Fruit fly (Drosophila melanogaster): ENCODE data around the gene hzg.

The hzg gene

dm6 chr3L:16041260-16042079, 36.9 kb upstream of the hzg start (continued):
- no peak for TF ChIP-seq HmgD (GFP tag; optimal IDR thresholded peaks at IDR 0.05)
- TF ChIP-seq da (GFP tag; optimal IDR thresholded peaks at IDR 0.05) = no peak
- TF ChIP-seq MESR4 (GFP tag; optimal IDR thresholded peaks at IDR 0.05) = no peak
- 0 out of 3 replicates have a peak, but pooled peaks have one; percentile 44 for TF ChIP-seq ci (GFP tag; IDR thresholded peaks at IDR 0.05)
- TF ChIP-seq CG12104 (GFP tag; optimal IDR thresholded peaks at IDR 0.05) = no peak
- no peak for TF ChIP-seq CG17568 (GFP tag; optimal IDR thresholded peaks at IDR 0.05)
- TF ChIP-seq CG10462 (GFP tag; optimal IDR thresholded peaks at IDR 0.05) = no peak
- peak; percentile 7; the same call in 1 of the 3 replicates for TF ChIP-seq Dbx (GFP tag; IDR thresholded peaks at IDR 0.05)
- no peak for TF ChIP-seq CG17359 (tag; optimal IDR thresholded peaks at IDR 0.05)
- no peak for TF ChIP-seq fd96Cb (tag; optimal IDR thresholded peaks at IDR 0.05)
- no peak for TF ChIP-seq psq (GFP tag; optimal IDR thresholded peaks at IDR 0.05)
- no peak for TF ChIP-seq Sry-δ (GFP tag; optimal IDR thresholded peaks at IDR 0.05)
- 0 out of 3 replicates have a peak, but pooled peaks have one; percentile 27 for TF ChIP-seq Opbp (GFP tag; IDR thresholded peaks at IDR 0.05; ENCODE audit: partially characterized antibody)
- no peak for TF ChIP-seq CG9727 (GFP tag; optimal IDR thresholded peaks at IDR 0.05)
- TF ChIP-seq E2f2 (GFP tag; IDR thresholded peaks at IDR 0.05) = 0 out of 2 replicates have a peak, but pooled peaks have one; percentile 12

- TF ChIP-seq Deaf1 (tag; optimal IDR thresholded peaks at IDR 0.05) = peak; percentile 85
- TF ChIP-seq onecut (GFP tag; IDR thresholded peaks at IDR 0.05) = no peak
- TF ChIP-seq Gug (GFP tag; IDR thresholded peaks at IDR 0.05) = no peak
- TF ChIP-seq toy (GFP tag; IDR thresholded peaks at IDR 0.05) = no peak
- TF ChIP-seq pum (GFP tag; optimal IDR thresholded peaks at IDR 0.05) = no peak
- TF ChIP-seq Awh (GFP tag; IDR thresholded peaks at IDR 0.05) = 0 out of 2 replicates have a peak, but pooled peaks have one; percentile 11
- TF ChIP-seq shn (GFP tag; optimal IDR thresholded peaks at IDR 0.05) = no peak
- no peak for TF ChIP-seq CG6813 (GFP tag; optimal IDR thresholded peaks at IDR 0.05)
- no peak for TF ChIP-seq zfh2 (GFP tag; optimal IDR thresholded peaks at IDR 0.05)
- TF ChIP-seq tap (tag; optimal IDR thresholded peaks at IDR 0.05) = no peak
- peak; percentile 67 for TF ChIP-seq abd-A (tag; optimal IDR thresholded peaks at IDR 0.05)
- no peak for TF ChIP-seq CG15696 (tag; optimal IDR thresholded peaks at IDR 0.05)
- TF ChIP-seq CG13894 (tag; optimal IDR thresholded peaks at IDR 0.05) = peak; percentile 88
- no peak for TF ChIP-seq chn (GFP tag; optimal IDR thresholded peaks at IDR 0.05)
- no peak for TF ChIP-seq Jarid2 (GFP tag; optimal IDR thresholded peaks at IDR 0.05)
- peak; percentile 82 for TF ChIP-seq sqz (GFP tag; optimal IDR thresholded peaks at IDR 0.05)
- TF ChIP-seq Hey (tag; optimal IDR thresholded peaks at IDR 0.05) = no peak
- TF ChIP-seq CG9797 (GFP tag; optimal IDR thresholded peaks at IDR 0.05) = no peak
- no peak for TF ChIP-seq dimm (GFP tag; IDR thresholded peaks at IDR 0.05)
- no peak for TF ChIP-seq tx (GFP tag; optimal IDR thresholded peaks at IDR 0.05)
- TF ChIP-seq lilli (GFP tag; optimal IDR thresholded peaks at IDR 0.05) = peak; percentile 8
- no peak for TF ChIP-seq HLH4C (GFP tag; IDR thresholded peaks at IDR 0.05; ENCODE audit: partially characterized antibody)
- no peak for TF ChIP-seq odd (GFP tag; optimal IDR thresholded peaks at IDR 0.05)
- TF ChIP-seq ara (GFP tag; IDR thresholded peaks at IDR 0.05) = no peak
- TF ChIP-seq ind (GFP tag; optimal IDR thresholded peaks at IDR 0.05) = no peak
- peak; percentile 68; the same call in 1 of the 2 replicates for TF ChIP-seq seq (GFP tag; IDR thresholded peaks at IDR 0.05)
- TF ChIP-seq Hand (GFP tag; optimal IDR thresholded peaks at IDR 0.05) = no peak
- TF ChIP-seq Adf1 (GFP tag; IDR thresholded peaks at IDR 0.05) = no peak
- peak; percentile 52 for TF ChIP-seq CG13624 (GFP tag; optimal IDR thresholded peaks at IDR 0.05)
- no peak for TF ChIP-seq HLHmδ (GFP tag; optimal IDR thresholded peaks at IDR 0.05)
- no peak for TF ChIP-seq CG11723 (GFP tag; optimal IDR thresholded peaks at IDR 0.05)
- TF ChIP-seq Meics (GFP tag; optimal IDR thresholded peaks at IDR 0.05) = no peak
- TF ChIP-seq Aef1 (GFP tag; IDR thresholded peaks at IDR 0.05) = no peak
- no peak for TF ChIP-seq en (GFP tag; optimal IDR thresholded peaks at IDR 0.05)
- no peak for TF ChIP-seq ftz-f1 (GFP tag; optimal IDR thresholded peaks at IDR 0.05)
Measured at dm6 chr3L:16040389-16040788, 35.9 kb upstream of the hzg start.
